Worm (Caenorhabditis elegans): Measurements from ENCODE around the gene K09H11.6.

K09H11.6 gene

DNA sequence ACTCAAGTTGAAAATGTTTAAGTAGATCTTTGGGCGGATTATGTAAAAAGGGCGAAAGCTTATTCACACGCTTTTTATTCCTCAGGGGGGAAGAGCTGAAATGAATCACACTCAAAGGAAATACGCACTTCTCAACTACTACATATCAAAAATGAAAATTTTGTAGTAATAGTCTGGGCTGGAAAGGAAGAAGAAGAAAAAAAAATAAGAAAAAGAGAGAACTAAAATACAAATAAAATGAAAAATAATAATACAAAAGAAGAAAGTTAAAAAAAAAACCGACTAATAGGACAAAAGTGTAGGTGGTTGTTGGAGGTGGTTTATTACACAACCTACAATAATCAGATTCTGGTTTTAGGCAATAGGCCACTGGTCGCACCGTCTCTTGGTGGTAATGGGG, at the start of gene K09H11.6:
Gene K09H11.6, minus strand, starts transcription at position 101 of the 400 bp plus-strand sequence.
- TF ChIP-seq lin-26 (GFP tag; IDR thresholded peaks at IDR 0.05), result no peak

DNA sequence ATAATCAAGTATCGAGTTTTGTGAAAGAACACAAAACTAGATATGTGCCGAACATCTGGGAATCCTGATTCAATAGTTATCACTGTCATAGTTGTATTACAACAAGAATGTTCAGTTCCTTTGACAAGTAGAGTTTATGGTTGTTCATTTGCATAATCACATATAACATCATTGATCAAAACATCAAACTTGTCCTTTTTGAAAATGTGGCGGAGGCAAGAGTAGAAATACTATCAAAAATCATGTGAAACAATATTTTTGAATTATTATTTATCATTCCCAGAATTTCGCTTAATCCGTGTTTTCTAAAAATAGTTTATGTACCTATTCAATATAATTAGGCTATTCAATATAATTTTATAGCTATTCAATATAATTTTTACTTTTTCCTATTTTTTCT, 49.4 kb upstream of the K09H11.6 start, which contains the start of gene F44E7.7:
Gene F44E7.7, minus strand, starts transcription at position 101 of the 400 bp plus-strand sequence.
- TF ChIP-seq nhr-27 (tag; optimal IDR thresholded peaks at IDR 0.05) (no peak), F33H1.4 (GFP tag; IDR thresholded peaks at IDR 0.05) (no peak), aptf-3 (GFP tag; IDR thresholded peaks at IDR 0.05) (no peak), ceh-27 (GFP tag; optimal IDR thresholded peaks at IDR 0.05) (no peak), tbx-9 (tag; optimal IDR thresholded peaks at IDR 0.05; ENCODE audit: borderline replicate concordance) (no peak), attf-3 (GFP tag; conservative IDR thresholded peaks at IDR 0.05) (no peak), lin-40 (tag; optimal IDR thresholded peaks at IDR 0.05) (no peak)

DNA sequence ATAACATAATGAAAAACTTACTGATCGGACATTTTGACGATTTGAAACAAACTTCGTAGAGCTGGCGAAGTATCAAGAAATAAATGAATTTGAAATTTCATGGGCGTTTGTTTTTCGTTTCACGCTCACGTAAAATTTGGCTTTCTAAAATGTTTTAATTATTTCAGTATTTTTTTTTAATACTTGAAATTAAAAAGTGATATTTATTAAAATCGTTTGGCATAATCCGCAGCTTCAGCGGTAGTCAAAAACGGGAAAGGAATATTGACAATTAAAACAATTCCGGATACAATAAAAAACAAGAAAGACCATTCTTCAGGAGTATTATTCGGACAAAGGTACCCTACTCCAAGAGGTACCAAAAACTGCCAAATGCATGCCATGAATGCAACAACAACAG, 46.7 kb upstream of the K09H11.6 start, which contains the start of gene fbxa-183:
Gene fbxa-183, minus strand, starts transcription at position 101 of the 400 bp plus-strand sequence.
- TF ChIP-seq Y53G8AR.9 (GFP tag; conservative IDR thresholded peaks at IDR 0.05) (no peak), hrde-1 (tag; optimal IDR thresholded peaks at IDR 0.05; ENCODE audit: borderline replicate concordance) (no peak), nhr-120 (GFP tag; IDR thresholded peaks at IDR 0.05) (no peak), rpc-1 (optimal IDR thresholded peaks at IDR 0.05) (no peak), rpc-1 (tag; optimal IDR thresholded peaks at IDR 0.05) (no peak), ccch-3 (GFP tag; optimal IDR thresholded peaks at IDR 0.05) (no peak), nfya-1 (tag; optimal IDR thresholded peaks at IDR 0.05; ENCODE audit: borderline replicate concordance, insufficient read depth) (no peak), madf-10 (tag; optimal IDR thresholded peaks at IDR 0.05) (no peak), gei-17 (GFP tag; optimal IDR thresholded peaks at IDR 0.05) (no peak), athp-1 (tag; optimal IDR thresholded peaks at IDR 0.05) (no peak), hsf-1 (GFP tag; IDR thresholded peaks at IDR 0.05) (no peak), nfyb-1 (GFP tag; IDR thresholded peaks at IDR 0.05) (no peak), lsl-1 (GFP tag; optimal IDR thresholded peaks at IDR 0.05) (no peak), K12H6.12 (tag; optimal IDR thresholded peaks at IDR 0.05) (no peak), F37B4.10 (GFP tag; IDR thresholded peaks at IDR 0.05) (no peak), lin-40 (tag; optimal IDR thresholded peaks at IDR 0.05) (no peak), Y79H2A.3 (GFP tag; conservative IDR thresholded peaks at IDR 0.05) (no peak)

DNA sequence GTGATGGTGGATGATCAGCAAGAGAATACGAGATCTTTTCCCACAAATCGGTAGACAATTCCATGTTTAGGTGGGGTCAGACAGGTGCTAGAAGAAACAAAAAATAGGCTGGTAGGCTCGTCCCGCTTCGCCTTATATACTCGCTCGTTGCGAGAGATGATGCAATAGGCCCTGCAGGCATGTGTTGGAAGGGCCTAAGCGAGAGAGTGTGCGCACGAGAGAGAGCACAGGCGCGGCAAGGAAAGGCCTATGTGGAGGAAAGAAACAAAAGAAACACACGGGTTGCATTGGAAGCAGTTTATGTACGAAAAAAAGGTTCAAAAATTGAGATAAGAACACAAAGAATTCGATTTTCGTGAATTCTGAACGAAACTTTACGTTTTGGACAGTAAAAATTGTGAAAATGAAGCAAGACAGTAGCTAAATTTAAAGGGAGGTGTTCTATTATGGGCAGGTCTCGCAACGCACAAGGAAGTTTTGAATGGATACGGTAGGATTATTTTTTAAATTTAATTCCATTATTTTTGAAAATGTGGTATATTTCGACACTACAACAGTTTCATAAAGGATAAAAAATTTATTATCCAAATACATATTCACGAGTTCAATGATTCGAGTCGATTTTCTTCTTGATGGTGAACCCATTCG, 44.9 kb upstream of the K09H11.6 start, which contains the start of gene F44E7.5:
Gene F44E7.5, minus strand, starts transcription at position 210 of the 648 bp plus-strand sequence.
- TF ChIP-seq F49E8.2 (tag; optimal IDR thresholded peaks at IDR 0.05; ENCODE audit: insufficient read depth), result no peak
- peak; percentile 24; the same call in 1 of the 2 replicates for TF ChIP-seq egrh-3 (GFP tag; IDR thresholded peaks at IDR 0.05)
- no peak for TF ChIP-seq dpff-1 (tag; optimal IDR thresholded peaks at IDR 0.05)
- TF ChIP-seq madf-6 (GFP tag; IDR thresholded peaks at IDR 0.05), result peak; percentile 56; the same call in 1 of the 2 replicates
- no peak for TF ChIP-seq hrde-1 (tag; optimal IDR thresholded peaks at IDR 0.05; ENCODE audit: borderline replicate concordance)
- TF ChIP-seq mxl-1 (tag; optimal IDR thresholded peaks at IDR 0.05), result no peak
- no peak; the same call in 1 of the 2 replicates for TF ChIP-seq cebp-1 (GFP tag; IDR thresholded peaks at IDR 0.05)
- peak; percentile 69 for TF ChIP-seq cebp-1 (tag; optimal IDR thresholded peaks at IDR 0.05)
- TF ChIP-seq pbrm-1 (GFP tag; IDR thresholded peaks at IDR 0.05), result no peak
- peak; percentile 91 for TF ChIP-seq nhr-80 (tag; optimal IDR thresholded peaks at IDR 0.05)
- no peak for TF ChIP-seq ztf-3 (GFP tag; optimal IDR thresholded peaks at IDR 0.05)
- TF ChIP-seq madf-3 (GFP tag; IDR thresholded peaks at IDR 0.05), result no peak
- TF ChIP-seq lag-1 (GFP tag; IDR thresholded peaks at IDR 0.05), result no peak
- peak; percentile 60 for TF ChIP-seq gei-17 (GFP tag; optimal IDR thresholded peaks at IDR 0.05)
- peak; percentile 100 for TF ChIP-seq F57C9.4 (tag; optimal IDR thresholded peaks at IDR 0.05)
- peak; percentile 79 for TF ChIP-seq lsl-1 (GFP tag; optimal IDR thresholded peaks at IDR 0.05)
- TF ChIP-seq ztf-18 (tag; optimal IDR thresholded peaks at IDR 0.05), result peak; percentile 67
- TF ChIP-seq dox-1 (GFP tag; IDR thresholded peaks at IDR 0.05), result peak; percentile 81
- TF ChIP-seq F33H1.4 (GFP tag; IDR thresholded peaks at IDR 0.05), result peak; percentile 76
- no peak for TF ChIP-seq ets-4 (GFP tag; optimal IDR thresholded peaks at IDR 0.05)
- peak; percentile 68; the same call in 1 of the 2 replicates for TF ChIP-seq lin-26 (GFP tag; IDR thresholded peaks at IDR 0.05)
- peak; percentile 5 for TF ChIP-seq lin-54 (GFP tag; optimal IDR thresholded peaks at IDR 0.05)
- TF ChIP-seq C06A6.2 (GFP tag; conservative IDR thresholded peaks at IDR 0.05), result peak; percentile 66
- peak; percentile 53 for TF ChIP-seq mcd-1 (GFP tag; IDR thresholded peaks at IDR 0.05)
